Worm (Caenorhabditis elegans): ENCODE results near the gene str-87.

- no peak for TF ChIP-seq flt-1 (GFP tag; IDR thresholded peaks at IDR 0.05)
- no peak for TF ChIP-seq klf-2 (GFP tag; conservative IDR thresholded peaks at IDR 0.05)
- no peak for TF ChIP-seq ztf-29 (GFP tag; IDR thresholded peaks at IDR 0.05)
Measured at ce11 chrV:8938943-8939342, 49.1 kb downstream of the str-87 start.
